Fruit fly (Drosophila melanogaster): ENCODE measurements around the gene CG10413.
A peak's percentile ranks its signal among the peaks of the same experiment; 100 is the strongest.

Gene CG10413

dm6 chr2L:18621357-18622211 is 16.5 kb upstream of the CG10413 start:
- peak; percentile 96 for TF ChIP-seq noc (tag; optimal IDR thresholded peaks at IDR 0.05)

- no peak for TF ChIP-seq noc (tag; optimal IDR thresholded peaks at IDR 0.05)
Observed at dm6 chr2L:18620153-18620552, 15.1 kb upstream of the CG10413 start.

DNA sequence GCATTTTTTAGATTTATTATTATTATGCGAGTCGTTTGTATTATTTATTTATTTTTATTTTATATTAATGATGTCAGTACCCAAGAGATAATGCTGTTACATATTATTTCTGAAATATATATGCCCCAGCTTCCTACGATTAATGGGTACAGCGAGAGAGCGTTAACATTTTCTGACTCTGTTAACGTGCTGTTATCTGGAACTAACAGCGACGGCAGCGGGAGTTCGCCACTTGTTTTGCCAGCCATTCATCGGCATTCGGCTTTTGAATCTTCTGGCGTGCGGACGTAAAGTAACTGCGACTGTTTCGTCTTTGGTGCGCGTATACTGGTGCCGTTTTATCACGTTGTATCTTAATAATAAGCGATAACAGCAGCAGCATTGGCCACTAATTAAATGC is 12.0 kb upstream of the CG10413 start, which contains the start of gene MESR3:
TSS of gene MESR3 (plus strand) at position 254 of the 400 bp plus-strand sequence.
- TF ChIP-seq noc (tag; optimal IDR thresholded peaks at IDR 0.05): peak; percentile 19

DNA sequence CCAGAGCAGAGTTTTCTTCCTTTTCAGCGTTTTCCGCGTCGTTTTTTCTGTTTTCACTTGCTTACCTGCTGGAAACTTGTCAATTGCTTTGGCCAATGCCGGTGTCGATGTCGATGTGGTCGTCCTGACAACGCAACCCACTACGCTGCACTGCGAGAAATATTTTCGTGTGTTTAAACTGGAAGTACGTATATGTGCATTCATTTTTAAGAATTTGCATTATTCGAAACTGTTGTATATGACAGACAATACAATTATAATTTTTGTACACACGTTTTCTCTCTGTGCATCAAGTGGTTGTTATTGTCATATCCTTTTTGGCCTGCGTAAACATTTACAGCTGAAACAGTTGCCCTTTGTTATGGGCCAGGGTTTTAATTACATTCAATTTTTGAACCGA is 11.0 kb upstream of the CG10413 start, which contains the start of gene IFT46:
TSS of gene IFT46 (minus strand) at position 88 of the 400 bp plus-strand sequence.
- TF ChIP-seq noc (tag; optimal IDR thresholded peaks at IDR 0.05): no peak

- TF ChIP-seq noc (tag; optimal IDR thresholded peaks at IDR 0.05): no peak
Observed at dm6 chr2L:18612106-18612505, 7.1 kb upstream of the CG10413 start, which contains the start of gene Atac2. Gene Atac2 (minus strand): TSS chr2L:18612249.

DNA sequence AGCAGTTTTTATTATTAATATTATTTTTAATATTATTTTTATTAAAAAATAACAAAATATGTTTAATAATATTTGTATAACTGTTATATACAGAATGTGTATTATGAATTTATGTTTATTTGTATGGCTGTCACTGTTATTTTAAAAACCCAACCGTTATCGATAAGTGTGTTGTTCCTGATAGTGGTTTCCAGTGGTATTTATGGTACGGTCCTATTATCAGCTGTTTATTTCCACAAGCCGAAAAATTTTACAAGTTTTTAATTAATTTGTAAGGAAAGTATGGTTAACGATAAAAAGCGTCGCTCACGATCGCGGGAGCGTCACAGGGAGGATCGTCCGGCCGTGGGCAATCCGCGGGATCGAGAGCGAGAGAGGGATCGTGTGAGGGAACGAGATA is 1.6 kb upstream of the CG10413 start, which contains the start of gene CG10333:
TSS of gene CG10333 (plus strand) at position 191 of the 400 bp plus-strand sequence.
- TF ChIP-seq noc (tag; optimal IDR thresholded peaks at IDR 0.05): no peak

DNA sequence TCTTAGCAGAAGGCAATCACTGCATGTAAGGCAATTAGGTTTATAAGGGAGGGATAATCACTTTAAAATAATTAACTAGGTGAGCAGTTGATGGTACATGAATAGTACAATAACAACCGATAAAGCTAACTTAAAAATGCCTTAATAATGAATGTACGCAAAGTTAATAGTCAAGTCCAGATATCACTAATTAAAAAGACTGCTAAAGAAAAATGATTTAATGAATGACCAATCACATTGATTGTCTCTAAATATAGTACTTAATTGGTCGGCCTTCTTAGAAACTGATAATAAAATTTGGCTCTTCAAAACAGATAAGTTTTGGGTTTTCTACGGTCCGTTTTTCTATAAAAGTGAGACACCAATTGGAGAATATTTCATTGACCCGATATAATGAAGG is 500 bp upstream of the CG10413 start, which contains the start of gene CG31789:
TSS of gene CG31789 (plus strand) at position 380 of the 400 bp plus-strand sequence.
- no peak for TF ChIP-seq noc (tag; optimal IDR thresholded peaks at IDR 0.05)

- no peak for TF ChIP-seq noc (tag; optimal IDR thresholded peaks at IDR 0.05)
Observed at dm6 chr2L:18599152-18599551, 5.9 kb downstream of the CG10413 start.

- no peak for TF ChIP-seq noc (tag; optimal IDR thresholded peaks at IDR 0.05)
Observed at dm6 chr2L:18598150-18598723, 6.8 kb downstream of the CG10413 start.

DNA sequence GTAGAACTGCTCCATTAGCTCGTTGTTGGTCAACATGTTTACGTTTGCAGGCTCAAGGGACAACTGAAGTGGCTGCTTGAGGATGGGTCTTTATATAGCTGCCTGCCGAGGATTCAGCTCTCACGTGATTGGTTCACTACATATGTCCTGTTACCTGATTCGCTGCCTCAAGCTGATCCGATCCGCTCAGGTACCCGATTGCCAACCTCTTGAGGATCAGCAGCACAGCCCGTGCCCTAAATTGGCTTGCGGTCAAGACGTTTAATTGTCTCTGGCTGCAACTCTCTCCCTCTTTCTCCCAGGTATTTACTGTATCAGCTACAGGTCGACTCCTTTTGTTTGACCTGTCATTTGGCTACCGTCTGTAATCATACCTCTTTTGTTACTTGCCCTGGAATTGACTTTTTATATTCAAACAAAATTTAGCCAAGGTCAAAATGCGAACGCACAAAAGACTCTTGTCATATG is 8.1 kb downstream of the CG10413 start, which contains the start of gene amos:
TSS of gene amos (minus strand) at position 51 of the 468 bp plus-strand sequence.
- TF ChIP-seq noc (tag; optimal IDR thresholded peaks at IDR 0.05): no peak

DNA sequence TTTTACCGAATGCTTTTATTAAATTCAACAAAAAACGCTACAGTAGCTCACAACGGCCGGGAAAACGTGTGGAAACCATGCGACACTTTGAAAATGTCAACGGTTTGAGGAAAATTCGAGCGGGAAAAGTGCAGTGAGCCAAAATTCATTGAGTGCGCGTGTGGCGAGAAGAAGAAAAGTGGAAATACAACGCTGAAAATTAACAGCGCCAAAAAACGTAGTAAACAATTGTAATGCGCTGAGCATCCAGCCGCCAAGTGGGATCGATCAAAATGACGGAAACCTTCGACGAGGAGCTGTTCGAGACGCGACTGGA is 14.1 kb downstream of the CG10413 start:
- no peak for TF ChIP-seq noc (tag; optimal IDR thresholded peaks at IDR 0.05)

- no peak for TF ChIP-seq noc (tag; optimal IDR thresholded peaks at IDR 0.05)
Observed at dm6 chr2L:18590100-18590941, 14.7 kb downstream of the CG10413 start, which contains the start of the genes Pde11 and CG15160. Gene Pde11 (minus strand): TSS chr2L:18590342. Gene CG15160 (plus strand): TSS chr2L:18590891.

DNA sequence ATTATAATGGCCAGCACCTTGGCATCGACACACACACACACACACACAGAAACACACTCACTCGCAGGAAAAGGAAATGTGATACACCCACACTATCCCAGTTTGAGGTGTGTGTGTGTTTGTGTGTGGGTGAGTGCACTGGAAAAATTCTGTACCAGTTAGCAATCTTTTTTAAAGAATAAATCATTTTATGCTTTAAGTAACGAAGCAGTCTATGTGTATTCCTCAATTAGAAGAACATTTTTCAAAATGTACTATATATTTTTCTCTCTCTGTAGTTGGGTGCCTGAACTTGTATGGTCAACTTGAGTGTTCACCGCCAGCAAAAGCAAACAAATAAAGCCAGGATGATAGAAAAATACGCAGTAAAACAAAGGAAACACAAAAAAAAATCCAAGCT is 20.4 kb downstream of the CG10413 start:
- no peak for TF ChIP-seq noc (tag; optimal IDR thresholded peaks at IDR 0.05)

DNA sequence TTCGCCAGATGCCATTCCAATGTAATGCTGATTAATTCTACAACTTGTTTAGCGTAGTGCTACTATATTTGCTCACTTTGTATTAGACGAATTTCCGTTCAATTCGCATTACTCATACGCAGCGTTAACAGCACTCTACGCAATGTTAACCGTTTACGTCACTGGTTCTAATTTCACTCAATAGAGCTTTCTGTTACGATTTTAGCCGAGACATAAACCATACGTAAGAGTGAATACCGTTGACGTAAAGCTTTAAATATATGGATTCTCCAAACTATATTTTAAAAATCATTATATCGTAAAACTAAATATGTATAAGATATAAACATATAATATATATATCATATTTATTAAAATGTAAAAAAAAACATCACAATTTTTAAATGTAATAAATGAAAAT is 28.8 kb downstream of the CG10413 start:
- no peak for TF ChIP-seq noc (tag; optimal IDR thresholded peaks at IDR 0.05)

DNA sequence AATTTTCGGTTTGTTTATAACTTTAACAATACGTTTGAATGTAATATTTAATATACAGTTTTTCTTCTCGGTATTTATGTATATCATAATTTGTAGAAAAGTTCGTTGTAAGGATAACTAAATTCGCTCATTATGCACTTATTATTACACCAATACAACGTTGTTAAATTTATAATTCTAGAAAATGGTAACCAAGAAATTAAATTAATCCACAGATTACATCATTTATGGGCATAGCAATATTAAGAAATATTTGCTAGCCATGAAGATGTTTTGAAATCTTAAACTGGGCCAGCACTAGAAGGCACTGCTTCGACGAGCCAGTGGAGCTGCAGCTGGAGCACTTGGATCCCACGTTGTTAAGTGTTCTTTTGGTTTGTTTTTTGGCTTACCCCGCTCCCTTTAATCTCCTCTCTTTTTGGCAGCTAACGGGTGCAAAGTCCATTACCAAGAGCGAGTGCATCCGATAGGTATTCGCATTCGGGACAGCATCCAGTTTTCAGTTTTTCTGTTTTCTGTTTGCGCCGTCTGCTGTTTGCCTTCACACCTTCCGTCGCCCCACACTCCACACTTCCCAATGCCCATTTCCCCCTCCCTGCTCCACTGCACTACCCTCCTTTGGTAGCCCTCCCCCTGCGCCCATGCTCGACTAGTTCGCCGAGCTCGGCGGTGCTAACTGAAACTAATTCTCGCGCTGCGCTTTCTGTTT is 32.5 kb downstream of the CG10413 start:
- no peak for TF ChIP-seq noc (tag; optimal IDR thresholded peaks at IDR 0.05)
